Worm (Caenorhabditis elegans): ENCODE data around the gene abts-3.

DNA sequence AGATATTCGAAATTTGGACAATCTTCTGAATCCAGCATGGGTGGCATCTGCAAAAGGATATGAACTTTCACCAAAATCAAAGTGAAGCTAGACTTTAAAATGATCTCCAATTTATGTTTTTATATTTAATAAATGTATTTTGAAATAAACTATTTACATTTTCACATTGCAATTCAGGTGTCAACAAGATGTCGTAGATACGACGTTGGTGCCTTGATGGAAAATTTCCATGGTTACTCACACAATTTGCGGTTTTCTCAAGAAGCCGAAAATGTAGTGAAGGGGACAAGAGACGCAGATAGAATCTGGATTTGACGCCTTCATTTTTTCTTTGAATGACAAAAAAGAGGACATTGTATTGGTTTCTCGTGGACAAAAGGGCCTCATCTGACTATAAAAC lies 33.2 kb upstream of the abts-3 start, which contains the start of gene rgs-3:
- TF ChIP-seq cog-1 (tag; optimal IDR thresholded peaks at IDR 0.05), result no peak
- TF ChIP-seq med-1 (GFP tag; optimal IDR thresholded peaks at IDR 0.05; ENCODE audit: insufficient read depth), result no peak
- no peak for TF ChIP-seq klf-2 (GFP tag; conservative IDR thresholded peaks at IDR 0.05)
- TF ChIP-seq ztf-23 (GFP tag; IDR thresholded peaks at IDR 0.05), result no peak
